Worm (Caenorhabditis elegans): ENCODE measurements around the gene atg-9.

atg-9 gene

DNA sequence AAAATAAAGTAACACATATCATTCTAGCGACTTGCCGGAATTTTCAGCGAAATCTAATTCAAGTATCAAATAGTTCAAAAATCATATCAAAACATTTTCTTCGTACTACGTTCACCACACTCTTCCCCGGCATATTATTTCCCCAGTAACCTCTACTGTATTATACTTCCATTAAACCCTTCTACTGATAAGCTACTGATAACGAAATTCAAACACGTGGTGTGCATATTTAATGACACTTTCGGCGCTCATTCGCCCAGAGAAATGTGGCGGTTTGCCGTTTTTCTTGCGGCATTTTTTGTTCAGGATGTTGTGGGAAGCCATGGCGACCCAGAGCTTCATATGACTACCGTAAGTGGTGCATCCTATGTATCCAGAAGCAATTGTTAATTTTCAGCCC is 36.3 kb downstream of the atg-9 start, which contains the start of gene lipl-5 (continued):
- TF ChIP-seq jun-1 (tag; optimal IDR thresholded peaks at IDR 0.05) (no peak), mdl-1 (tag; optimal IDR thresholded peaks at IDR 0.05) (peak in 1 of 2 experiments; percentile 48), ztf-11 (tag; optimal IDR thresholded peaks at IDR 0.05) (no peak), R02D3.7 (tag; optimal IDR thresholded peaks at IDR 0.05) (no peak), dmd-9 (GFP tag; IDR thresholded peaks at IDR 0.05) (no peak), sdz-12 (GFP tag; optimal IDR thresholded peaks at IDR 0.05) (no peak), mdt-29 (GFP tag; IDR thresholded peaks at IDR 0.05) (no peak), F10B5.3 (tag; optimal IDR thresholded peaks at IDR 0.05) (no peak), mep-1 (tag; optimal IDR thresholded peaks at IDR 0.05) (no peak), ceh-62 (tag; optimal IDR thresholded peaks at IDR 0.05) (no peak), T20F7.1 (GFP tag; optimal IDR thresholded peaks at IDR 0.05) (no peak), mxl-3 (GFP tag; optimal IDR thresholded peaks at IDR 0.05) (peak; percentile 83), daf-16 (GFP tag; optimal IDR thresholded peaks at IDR 0.05) (no peak), daf-16 (tag; optimal IDR thresholded peaks at IDR 0.05) (peak; percentile 72), dve-1 (tag; optimal IDR thresholded peaks at IDR 0.05; ENCODE audit: insufficient read depth) (peak; percentile 65), Y5F2A.4 (GFP tag; optimal IDR thresholded peaks at IDR 0.05) (no peak), ceh-28 (tag; optimal IDR thresholded peaks at IDR 0.05) (no peak), spr-3 (GFP tag; optimal IDR thresholded peaks at IDR 0.05) (no peak), nhr-10 (tag; optimal IDR thresholded peaks at IDR 0.05) (no peak), php-3 (GFP tag; IDR thresholded peaks at IDR 0.05) (peak; percentile 87), ceh-44 (GFP tag; IDR thresholded peaks at IDR 0.05) (no peak), skn-1 (tag; optimal IDR thresholded peaks at IDR 0.05) (no peak), spr-1 (tag; optimal IDR thresholded peaks at IDR 0.05) (no peak), nhr-25 (tag; optimal IDR thresholded peaks at IDR 0.05; ENCODE audit: borderline replicate concordance, insufficient read depth) (no peak), snpc-1.2 (GFP tag; IDR thresholded peaks at IDR 0.05) (no peak), nhr-102 (tag; optimal IDR thresholded peaks at IDR 0.05) (peak; percentile 48), madf-5 (GFP tag; IDR thresholded peaks at IDR 0.05) (no peak), fkh-10 (GFP tag; optimal IDR thresholded peaks at IDR 0.05) (no peak), nhr-6 (tag; optimal IDR thresholded peaks at IDR 0.05) (no peak), D1046.2 (GFP tag; IDR thresholded peaks at IDR 0.05) (no peak), ZK337.2 (GFP tag; IDR thresholded peaks at IDR 0.05) (no peak), zfp-2 (tag; optimal IDR thresholded peaks at IDR 0.05) (no peak), lin-39 (tag; optimal IDR thresholded peaks at IDR 0.05) (no peak), nhr-41 (GFP tag; IDR thresholded peaks at IDR 0.05) (no peak), nhr-48 (tag; optimal IDR thresholded peaks at IDR 0.05) (peak; percentile 7), madf-9 (GFP tag; conservative IDR thresholded peaks at IDR 0.05) (no peak), hlh-11 (tag; optimal IDR thresholded peaks at IDR 0.05) (peak; percentile 73), lir-3 (tag; optimal IDR thresholded peaks at IDR 0.05) (no peak), dmd-6 (GFP tag; IDR thresholded peaks at IDR 0.05) (peak; percentile 90), pqm-1 (tag; optimal IDR thresholded peaks at IDR 0.05) (peak; percentile 85), hif-1 (tag; optimal IDR thresholded peaks at IDR 0.05) (no peak), mxl-2 (GFP tag; conservative IDR thresholded peaks at IDR 0.05) (no peak), vab-7 (GFP tag; IDR thresholded peaks at IDR 0.05) (no peak), Y48G9A.11 (GFP tag; IDR thresholded peaks at IDR 0.05) (no peak), daf-8 (GFP tag; IDR thresholded peaks at IDR 0.05) (no peak), mes-2 (tag; optimal IDR thresholded peaks at IDR 0.05; ENCODE audit: poor library complexity, severe bottlenecking) (peak; percentile 27), T26A8.4 (GFP tag; IDR thresholded peaks at IDR 0.05) (no peak), F37D6.2 (tag; optimal IDR thresholded peaks at IDR 0.05) (no peak), attf-4 (tag; optimal IDR thresholded peaks at IDR 0.05) (no peak), lin-13 (GFP tag; optimal IDR thresholded peaks at IDR 0.05) (no peak), zfp-3 (GFP tag; conservative IDR thresholded peaks at IDR 0.05) (no peak), nhr-111 (GFP tag; optimal IDR thresholded peaks at IDR 0.05) (no peak)

All from whole organism, L4 larva.